Worm (Caenorhabditis elegans) whole organism, L1 larva: ENCODE measurements around the gene dsl-7.

Experiments
- C04F5.9 ChIP-seq: sonication (generic microtip); optimal IDR thresholded peaks from 2 replicates; lab custom pipeline; 2016; ENCODE audit warnings: missing genetic modification characterization, missing compliant biosample characterization
- C16A3.4 ChIP-seq: fragments of 150-350 bp; optimal IDR thresholded peaks from 2 replicates; lab custom pipeline; 2014; ENCODE audit warnings: missing biosample characterization, missing genetic modification characterization
- F16B12.6 ChIP-seq: fragments of 150-350 bp; optimal IDR thresholded peaks from 2 replicates; lab custom pipeline; 2014; ENCODE audit warnings: missing biosample characterization, missing genetic modification characterization
- Y116A8C.19 ChIP-seq: sonication (generic microtip); optimal IDR thresholded peaks from 2 replicates; lab custom pipeline; 2016; ENCODE audit warnings: missing compliant biosample characterization, missing genetic modification characterization, borderline replicate concordance
- aha-1 ChIP-seq: fragments of 150-350 bp; optimal IDR thresholded peaks from 2 replicates; lab custom pipeline; 2014; ENCODE audit warnings: missing biosample characterization, missing genetic modification characterization
- alr-1 ChIP-seq: fragments of 200-800 bp; sonication (Bioruptor generic); optimal IDR thresholded peaks from 2 replicates; lab custom pipeline; 2018; ENCODE audit warnings: borderline replicate concordance, mild to moderate bottlenecking, missing genetic modification characterization, missing compliant biosample characterization
- blmp-1 ChIP-seq: fragments of 150-350 bp; optimal IDR thresholded peaks from 2 replicates; lab custom pipeline; 2014; ENCODE audit warnings: missing biosample characterization, missing genetic modification characterization
- ceh-63 ChIP-seq: fragments of 200-800 bp; sonication (Bioruptor generic); optimal IDR thresholded peaks from 2 replicates; lab custom pipeline; 2018; ENCODE audit warnings: mild to moderate bottlenecking, missing genetic modification characterization, missing compliant biosample characterization
- ceh-8 ChIP-seq: fragments of 200-800 bp; sonication (Bioruptor generic); optimal IDR thresholded peaks from 2 replicates; lab custom pipeline; 2018; ENCODE audit warnings: mild to moderate bottlenecking, missing genetic modification characterization, moderate library complexity, missing compliant biosample characterization
- ceh-82 ChIP-seq, 3 experiments: fragments of 150-350 bp in 1 of 3; sonication (generic microtip) in 2 of 3; optimal IDR thresholded peaks; 2 replicates each; lab custom pipeline; 2014 to 2017; ENCODE audit warnings: missing biosample characterization in 3 of 3, missing genetic modification characterization in 3 of 3
- ceh-88 ChIP-seq: fragments of 200-800 bp; sonication (Bioruptor generic); IDR thresholded peaks from 2 replicates; pipeline ENCODE4 v1.3.6; 2022; ENCODE audit warnings: missing genetic modification characterization, missing compliant biosample characterization
- ceh-90 ChIP-seq: sonication (generic microtip); optimal IDR thresholded peaks from 2 replicates; lab custom pipeline; 2016; ENCODE audit warnings: missing genetic modification characterization, missing compliant biosample characterization
- dpl-1 ChIP-seq, 3 experiments: fragments of 150-350 bp in 2 of 3; sonication (generic microtip) in 1 of 3; optimal IDR thresholded peaks; 2 replicates each; lab custom pipeline; 2014 to 2017; ENCODE audit warnings: missing biosample characterization in 3 of 3, missing genetic modification characterization in 3 of 3, missing genetic modification reagents in 3 of 3
- efl-1 ChIP-seq, 4 experiments: fragments of 150-350 bp; optimal IDR thresholded peaks in 3 of 4; peaks in 1 of 4; 1 replicate in 1 of 4; 2 replicates in 3 of 4; lab custom pipeline; 2014; ENCODE audit warnings: missing biosample characterization in 2 of 4, missing genetic modification characterization in 2 of 4, missing genetic modification reagents in 2 of 4
- egl-13 ChIP-seq: sonication (generic microtip); optimal IDR thresholded peaks from 2 replicates; lab custom pipeline; 2016; ENCODE audit warnings: missing genotype, missing genetic modification reagents, missing genetic modification characterization, missing compliant biosample characterization
- egl-27 ChIP-seq, 2 experiments: fragments of 150-350 bp in 1 of 2; sonication (generic microtip); optimal IDR thresholded peaks; 3 replicates each; lab custom pipeline; 2017 to 2018; ENCODE audit warnings: missing biosample characterization in 2 of 2, missing genetic modification characterization in 2 of 2, missing genetic modification reagents in 2 of 2
- elt-3 ChIP-seq, 6 experiments: fragments of 150-350 bp in 1 of 6; sonication (generic microtip); optimal IDR thresholded peaks; 2 replicates each; lab custom pipeline; 2017 to 2018; ENCODE audit warnings: missing biosample characterization in 6 of 6, missing genetic modification characterization in 6 of 6, inconsistent platforms in 1 of 6
- fkh-10 ChIP-seq: sonication (generic microtip); optimal IDR thresholded peaks from 2 replicates; lab custom pipeline; 2017; ENCODE audit warnings: missing biosample characterization, missing genetic modification reagents, missing genetic modification characterization
- grh-1 ChIP-seq: fragments of 200-800 bp; sonication (Bioruptor generic); IDR thresholded peaks from 2 replicates; pipeline ENCODE4 v1.3.6; 2022; ENCODE audit warnings: missing genetic modification reagents, missing genetic modification characterization, missing compliant biosample characterization
- hpl-2 ChIP-seq: fragments of 150-350 bp; optimal IDR thresholded peaks from 2 replicates; lab custom pipeline; 2014; ENCODE audit warnings: missing biosample characterization, missing genetic modification reagents, missing genetic modification characterization
- irx-1 ChIP-seq: sonication (generic microtip); optimal IDR thresholded peaks from 2 replicates; lab custom pipeline; 2016; ENCODE audit warnings: missing genetic modification characterization, missing compliant biosample characterization
- isw-1 ChIP-seq: fragments of 200-800 bp; sonication (Bioruptor generic); IDR thresholded peaks from 2 replicates; pipeline ENCODE4 v1.3.6; 2022; ENCODE audit warnings: missing genetic modification characterization, missing compliant biosample characterization
- jun-1 ChIP-seq: fragments of 150-350 bp; optimal IDR thresholded peaks from 2 replicates; lab custom pipeline; 2014; ENCODE audit warnings: missing biosample characterization, missing genetic modification reagents, missing genetic modification characterization
- lin-14 ChIP-seq: fragments of 200-800 bp; sonication (Bioruptor generic); optimal IDR thresholded peaks from 2 replicates; lab custom pipeline; 2018; ENCODE audit warnings: mild to moderate bottlenecking, missing genetic modification characterization, moderate library complexity, missing compliant biosample characterization
- lin-35 ChIP-seq, 2 experiments: fragments of 150-350 bp; optimal IDR thresholded peaks; 2 replicates each; lab custom pipeline; 2014; ENCODE audit warnings: missing biosample characterization in 2 of 2, missing genetic modification characterization in 2 of 2, missing genetic modification reagents in 2 of 2
- lsy-2 ChIP-seq, 2 experiments: fragments of 150-350 bp; optimal IDR thresholded peaks; 2 replicates each; lab custom pipeline; 2014; ENCODE audit warnings: missing biosample characterization in 2 of 2, missing genetic modification characterization in 2 of 2
- mep-1 ChIP-seq: fragments of 150-350 bp; optimal IDR thresholded peaks from 2 replicates; lab custom pipeline; 2014; ENCODE audit warnings: missing biosample characterization, missing genetic modification characterization
- nhr-19 ChIP-seq: fragments of 200-800 bp; sonication (Bioruptor generic); conservative IDR thresholded peaks from 2 replicates; pipeline ENCODE4 v1.3.6; 2022; ENCODE audit warnings: missing genetic modification characterization, missing compliant biosample characterization
- nhr-20 ChIP-seq: sonication (generic microtip); optimal IDR thresholded peaks from 2 replicates; lab custom pipeline; 2016; ENCODE audit warnings: mild to moderate bottlenecking, missing genetic modification characterization, missing compliant biosample characterization
- nhr-237 ChIP-seq: fragments of 150-350 bp; optimal IDR thresholded peaks from 2 replicates; lab custom pipeline; 2014; ENCODE audit warnings: missing biosample characterization, missing genetic modification characterization
- nhr-85 ChIP-seq: sonication (generic microtip); peaks from one replicate; lab custom pipeline; 2016; ENCODE audit warnings: missing genetic modification characterization, inconsistent platforms, missing compliant biosample characterization
- nhr-90 ChIP-seq: sonication (generic microtip); optimal IDR thresholded peaks from 2 replicates; lab custom pipeline; 2016; ENCODE audit warnings: mild to moderate bottlenecking, missing genetic modification characterization, missing compliant biosample characterization; ENCODE audit not compliant: poor library complexity
- pag-3 ChIP-seq: sonication (generic microtip); optimal IDR thresholded peaks from 2 replicates; lab custom pipeline; 2017; ENCODE audit warnings: missing genetic modification characterization, mild to moderate bottlenecking, missing compliant biosample characterization, antibody characterized with exemption, borderline replicate concordance; ENCODE audit not compliant: insufficient read depth
- rnt-1 ChIP-seq: sonication (generic microtip); optimal IDR thresholded peaks from 2 replicates; lab custom pipeline; 2016; ENCODE audit warnings: mild to moderate bottlenecking, missing genetic modification characterization, moderate library complexity, missing compliant biosample characterization
- skn-1 ChIP-seq: fragments of 150-350 bp; optimal IDR thresholded peaks from 2 replicates; lab custom pipeline; 2014; ENCODE audit warnings: missing biosample characterization, missing genetic modification characterization
- snu-23 ChIP-seq: sonication (generic microtip); optimal IDR thresholded peaks from 2 replicates; lab custom pipeline; 2016; ENCODE audit warnings: missing genetic modification characterization, missing compliant biosample characterization
- sox-4 ChIP-seq: sonication (generic microtip); optimal IDR thresholded peaks from 2 replicates; lab custom pipeline; 2016; ENCODE audit warnings: missing genetic modification characterization, missing compliant biosample characterization
- sup-37 ChIP-seq: fragments of 200-800 bp; sonication (Bioruptor generic); optimal IDR thresholded peaks from 2 replicates; lab custom pipeline; 2018; ENCODE audit warnings: mild to moderate bottlenecking, missing genetic modification characterization, missing compliant biosample characterization
- swsn-7 ChIP-seq: sonication (generic microtip); optimal IDR thresholded peaks from 2 replicates; lab custom pipeline; 2016; ENCODE audit warnings: missing genetic modification characterization, missing compliant biosample characterization
- unc-62 ChIP-seq: fragments of 150-350 bp; optimal IDR thresholded peaks from 2 replicates; lab custom pipeline; 2014; ENCODE audit warnings: missing biosample characterization, missing genetic modification reagents, missing genetic modification characterization
- unc-86 ChIP-seq: sonication (generic microtip); optimal IDR thresholded peaks from 2 replicates; lab custom pipeline; 2016; ENCODE audit warnings: missing genetic modification characterization, missing compliant biosample characterization
- unc-98 ChIP-seq: fragments of 200-800 bp; sonication (Bioruptor generic); IDR thresholded peaks from 2 replicates; pipeline ENCODE4 v1.3.6; 2022; ENCODE audit warnings: missing genetic modification characterization, missing compliant biosample characterization
- vab-15 ChIP-seq: sonication (generic microtip); optimal IDR thresholded peaks from 2 replicates; lab custom pipeline; 2017; ENCODE audit warnings: missing genotype, mild to moderate bottlenecking, missing genetic modification characterization, missing compliant biosample characterization
- xbp-1 ChIP-seq: sonication (generic microtip); optimal IDR thresholded peaks from 2 replicates; lab custom pipeline; 2016; ENCODE audit warnings: missing genetic modification characterization, missing compliant biosample characterization
- zag-1 ChIP-seq: fragments of 150-350 bp; optimal IDR thresholded peaks from 2 replicates; lab custom pipeline; 2014; ENCODE audit warnings: missing biosample characterization, missing genetic modification characterization
- zip-4 ChIP-seq: fragments of 200-800 bp; sonication (Bioruptor generic); optimal IDR thresholded peaks from 2 replicates; lab custom pipeline; 2018; ENCODE audit warnings: mild to moderate bottlenecking, missing genetic modification characterization, moderate library complexity, missing compliant biosample characterization
- ztf-4 ChIP-seq: fragments of 150-350 bp; optimal IDR thresholded peaks from 2 replicates; lab custom pipeline; 2014; ENCODE audit warnings: missing biosample characterization, missing genetic modification characterization

The dsl-7 gene

ce11 chrV:13018233-13018632, 25.3 kb downstream of the dsl-7 start:
- TF ChIP-seq xbp-1 (tag; lab: Kevin White, UChicago) = no peak
- no peak for TF ChIP-seq ztf-4
- TF ChIP-seq sox-4 (tag; lab: Kevin White, UChicago) = no peak
- TF ChIP-seq irx-1 = no peak
- no peak for TF ChIP-seq dpl-1 (GFP tag; optimal IDR thresholded peaks at IDR 0.05; lab: Kevin White, UChicago)
- no peak for TF ChIP-seq unc-86 (tag; lab: Kevin White, UChicago)
- no peak for TF ChIP-seq isw-1
- TF ChIP-seq lin-35 (GFP tag; optimal IDR thresholded peaks at IDR 0.05; lab: Kevin White, UChicago) = no peak
- TF ChIP-seq rnt-1 (tag; lab: Kevin White, UChicago) = no peak
- no peak for TF ChIP-seq snu-23
- TF ChIP-seq nhr-19 = no peak
- TF ChIP-seq C16A3.4 = no peak
- TF ChIP-seq ceh-8 = no peak
- TF ChIP-seq swsn-7 (tag; lab: Kevin White, UChicago) = no peak
- TF ChIP-seq nhr-90 = no peak
- no peak for TF ChIP-seq hpl-2 (GFP tag; lab: Kevin White, UChicago)
- TF ChIP-seq blmp-1 (tag; lab: Kevin White, UChicago) = no peak
- TF ChIP-seq mep-1 (tag; lab: Kevin White, UChicago) = no peak
- TF ChIP-seq zag-1 = no peak

DNA sequence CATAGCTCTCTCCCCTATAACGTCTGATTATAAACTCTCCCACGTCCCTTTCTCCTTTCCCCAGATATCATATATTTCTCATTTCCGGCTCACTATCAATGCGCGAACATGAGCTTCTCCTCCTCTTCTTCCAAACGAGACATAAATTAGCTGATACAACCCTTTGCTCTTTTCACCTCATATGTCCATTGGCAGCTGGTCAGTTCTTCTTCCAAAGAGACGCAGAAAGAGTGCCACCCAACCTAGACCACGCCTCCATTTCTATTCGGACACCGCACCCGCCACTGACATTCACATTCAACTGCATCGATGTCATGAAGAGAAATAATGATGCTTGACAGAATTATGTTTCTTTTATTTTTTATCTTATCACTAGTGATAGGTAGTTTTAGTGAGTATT, 25.8 kb downstream of the dsl-7 start, which contains the start of gene fmi-1:
Gene fmi-1 (plus strand): TSS at position 301 of the 400 bp plus-strand sequence.
- TF ChIP-seq skn-1 (tag; lab: Kevin White, UChicago) (no peak), alr-1 (no peak), C16A3.4 (no peak), blmp-1 (tag; lab: Kevin White, UChicago) (no peak), C04F5.9 (tag; lab: Kevin White, UChicago) (no peak), hpl-2 (GFP tag; lab: Kevin White, UChicago) (no peak), zip-4 (GFP tag; lab: Kevin White, UChicago) (no peak), efl-1 (optimal IDR thresholded peaks at IDR 0.05; lab: Kevin White, UChicago) (no peak), efl-1 (GFP tag; optimal IDR thresholded peaks at IDR 0.05 in 1 of 2; lab: Kevin White, UChicago) (no peak), unc-62 (GFP tag; lab: Kevin White, UChicago) (no peak), egl-13 (tag; lab: Kevin White, UChicago) (no peak)

DNA sequence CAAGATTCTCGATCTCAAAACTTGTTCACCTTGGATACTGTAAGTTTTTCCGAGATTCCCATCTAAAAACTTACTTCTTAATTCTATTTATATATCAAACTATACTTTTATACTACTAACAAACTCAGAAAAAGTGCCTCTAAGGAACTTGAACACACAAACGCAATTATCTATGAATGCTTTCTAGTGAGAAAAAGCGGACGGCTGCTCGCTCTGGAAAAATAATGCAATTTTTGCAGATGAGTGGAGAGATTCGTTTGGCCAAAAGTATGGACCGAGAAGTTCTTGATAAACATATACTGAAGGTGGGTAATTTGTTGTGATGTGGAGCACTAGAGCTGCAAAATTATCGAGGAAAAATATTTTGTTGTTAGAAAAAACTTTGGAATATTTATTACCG, 27.1 kb downstream of the dsl-7 start:
- TF ChIP-seq ceh-88 (GFP tag; lab: Robert Waterston, UW) = no peak
- no peak for TF ChIP-seq sox-4 (tag; lab: Kevin White, UChicago)
- TF ChIP-seq alr-1 = no peak
- no peak for TF ChIP-seq jun-1 (tag; lab: Kevin White, UChicago)
- no peak for TF ChIP-seq vab-15 (tag; lab: Kevin White, UChicago)
- TF ChIP-seq nhr-237 (tag; lab: Kevin White, UChicago) = no peak
- TF ChIP-seq lsy-2 (tag; optimal IDR thresholded peaks at IDR 0.05; lab: Kevin White, UChicago) = no peak
- no peak for TF ChIP-seq grh-1
- TF ChIP-seq ceh-90 (tag; lab: Kevin White, UChicago) = no peak
- no peak for TF ChIP-seq egl-27 (tag; optimal IDR thresholded peaks at IDR 0.05; lab: Kevin White, UChicago)
- TF ChIP-seq aha-1 = no peak
- no peak for TF ChIP-seq rnt-1 (tag; lab: Kevin White, UChicago)
- no peak for TF ChIP-seq nhr-20 (tag; lab: Kevin White, UChicago)
- no peak for TF ChIP-seq zag-1
- no peak for TF ChIP-seq ceh-82 (tag; optimal IDR thresholded peaks at IDR 0.05; lab: Kevin White, UChicago)
- no peak for TF ChIP-seq skn-1 (tag; lab: Kevin White, UChicago)
- no peak for TF ChIP-seq unc-86 (tag; lab: Kevin White, UChicago)
- TF ChIP-seq, all 84 proteins: peak for 0

- no peak for TF ChIP-seq aha-1
- no peak for TF ChIP-seq fkh-10 (GFP tag; lab: Kevin White, UChicago)
- TF ChIP-seq Y116A8C.19 (tag; lab: Kevin White, UChicago) = no peak
- TF ChIP-seq nhr-237 (tag; lab: Kevin White, UChicago) = no peak
- no peak for TF ChIP-seq ceh-63 (GFP tag; lab: Kevin White, UChicago)
- TF ChIP-seq sup-37 (GFP tag; lab: Kevin White, UChicago) = no peak
- no peak for TF ChIP-seq nhr-85 (tag; lab: Kevin White, UChicago)
- no peak for TF ChIP-seq elt-3 (tag; optimal IDR thresholded peaks at IDR 0.05; lab: Kevin White, UChicago)
- TF ChIP-seq egl-13 (tag; lab: Kevin White, UChicago) = no peak
- no peak for TF ChIP-seq zip-4 (GFP tag; lab: Kevin White, UChicago)
- no peak for TF ChIP-seq pag-3 (tag; lab: Kevin White, UChicago)
- TF ChIP-seq F16B12.6 (tag; lab: Kevin White, UChicago) = no peak
- TF ChIP-seq unc-98 (GFP tag; lab: Robert Waterston, UW) = no peak
- no peak for TF ChIP-seq snu-23
- TF ChIP-seq skn-1 (tag; lab: Kevin White, UChicago) = no peak
- TF ChIP-seq lin-35 (GFP tag; optimal IDR thresholded peaks at IDR 0.05; lab: Kevin White, UChicago) = no peak
- TF ChIP-seq lin-14 (GFP tag; lab: Kevin White, UChicago) = no peak
Measured at ce11 chrV:13020638-13021037, 27.7 kb downstream of the dsl-7 start.
